Worm (Caenorhabditis elegans): Measurements from ENCODE around the gene abu-10.
A peak's percentile ranks its signal among the peaks of the same experiment; 100 is the strongest.

abu-10 gene

ce11 chrX:3758399-3758798 is 39.6 kb upstream of the abu-10 start, which contains the start of gene T14G12.12:
Gene T14G12.12, minus strand, starts transcription at chrX:3758499.
- no peak for TF ChIP-seq dpl-1 (GFP tag; optimal IDR thresholded peaks at IDR 0.05)

- TF ChIP-seq nhr-25 (tag; optimal IDR thresholded peaks at IDR 0.05; ENCODE audit: borderline replicate concordance, insufficient read depth) (no peak), gei-8 (GFP tag; optimal IDR thresholded peaks at IDR 0.05) (no peak), ceh-20 (GFP tag; IDR thresholded peaks at IDR 0.05) (no peak), T20F7.1 (GFP tag; optimal IDR thresholded peaks at IDR 0.05) (no peak), ZK337.2 (GFP tag; IDR thresholded peaks at IDR 0.05) (no peak), hmg-1.1 (GFP tag; IDR thresholded peaks at IDR 0.05) (no peak), nhr-237 (tag; optimal IDR thresholded peaks at IDR 0.05) (no peak), daf-8 (GFP tag; IDR thresholded peaks at IDR 0.05) (no peak), set-16 (GFP tag; IDR thresholded peaks at IDR 0.05) (no peak), ztf-7 (tag; optimal IDR thresholded peaks at IDR 0.05) (no peak), mdl-1 (tag; optimal IDR thresholded peaks at IDR 0.05) (no peak), lsy-2 (tag; optimal IDR thresholded peaks at IDR 0.05) (no peak), fkh-10 (GFP tag; optimal IDR thresholded peaks at IDR 0.05) (no peak), dmd-8 (GFP tag; IDR thresholded peaks at IDR 0.05) (no peak), attf-4 (tag; optimal IDR thresholded peaks at IDR 0.05) (no peak), D1046.2 (GFP tag; IDR thresholded peaks at IDR 0.05) (no peak), php-3 (GFP tag; IDR thresholded peaks at IDR 0.05) (no peak)
These were observed 38.6 kb upstream of the abu-10 start, which contains the start of gene T14G12.6 for ce11 chrX:3759345-3759744. Gene T14G12.6, minus strand, starts transcription at chrX:3759445.

ce11 chrX:3759820-3760219 is 38.2 kb upstream of the abu-10 start:
- TF ChIP-seq mxl-2 (GFP tag; conservative IDR thresholded peaks at IDR 0.05) (0 out of 2 replicates have a peak, but pooled peaks have one; percentile 16), D1046.2 (GFP tag; IDR thresholded peaks at IDR 0.05) (0 out of 2 replicates have a peak, but pooled peaks have one; percentile 34), unc-62 (GFP tag; optimal IDR thresholded peaks at IDR 0.05 in 1 of 2) (no peak), unc-62 (tag; optimal IDR thresholded peaks at IDR 0.05) (no peak)

ce11 chrX:3762410-3762809 is 35.6 kb upstream of the abu-10 start, which contains the start of gene T14G12.11:
Gene T14G12.11, minus strand, starts transcription at chrX:3762547.
- TF ChIP-seq aha-1 (tag) (peak; percentile 91), nhr-11 (tag; optimal IDR thresholded peaks at IDR 0.05) (no peak), lin-39 (tag; optimal IDR thresholded peaks at IDR 0.05) (no peak), F26F4.8 (GFP tag; conservative IDR thresholded peaks at IDR 0.05) (no peak), nhr-48 (tag; optimal IDR thresholded peaks at IDR 0.05) (no peak), ceh-32 (tag; optimal IDR thresholded peaks at IDR 0.05; ENCODE audit: poor library complexity) (no peak)

- TF ChIP-seq F44E2.7 (GFP tag; IDR thresholded peaks at IDR 0.05), result no peak
- no peak for TF ChIP-seq mxl-3 (GFP tag; optimal IDR thresholded peaks at IDR 0.05)
- no peak for TF ChIP-seq lin-38 (GFP tag; IDR thresholded peaks at IDR 0.05)
- TF ChIP-seq egl-43 (GFP tag; IDR thresholded peaks at IDR 0.05), result no peak
- no peak for TF ChIP-seq lin-1 (GFP tag; IDR thresholded peaks at IDR 0.05)
- TF ChIP-seq lin-15B (tag; optimal IDR thresholded peaks at IDR 0.05), result no peak
- TF ChIP-seq mxl-2 (GFP tag; conservative IDR thresholded peaks at IDR 0.05), result no peak
- TF ChIP-seq ceh-62 (tag; optimal IDR thresholded peaks at IDR 0.05), result no peak
- TF ChIP-seq nhr-102 (tag; optimal IDR thresholded peaks at IDR 0.05), result no peak
- no peak for TF ChIP-seq D1046.2 (GFP tag; IDR thresholded peaks at IDR 0.05)
- TF ChIP-seq ceh-28 (tag; optimal IDR thresholded peaks at IDR 0.05), result no peak
- no peak for TF ChIP-seq T20F7.1 (GFP tag; optimal IDR thresholded peaks at IDR 0.05)
- no peak for TF ChIP-seq madf-9 (GFP tag; conservative IDR thresholded peaks at IDR 0.05)
- no peak for TF ChIP-seq arid-1 (GFP tag; conservative IDR thresholded peaks at IDR 0.05)
- no peak for TF ChIP-seq set-16 (GFP tag; IDR thresholded peaks at IDR 0.05)
- no peak for TF ChIP-seq nhr-41 (GFP tag; IDR thresholded peaks at IDR 0.05)
- no peak for TF ChIP-seq ctbp-1 (GFP tag; IDR thresholded peaks at IDR 0.05)
- TF ChIP-seq pqm-1 (tag; optimal IDR thresholded peaks at IDR 0.05), result no peak
- no peak for TF ChIP-seq nhr-111 (GFP tag; optimal IDR thresholded peaks at IDR 0.05)
These were observed 33.7 kb upstream of the abu-10 start, which contains the start of gene F47B7.3 for ce11 chrX:3764295-3764694. Gene F47B7.3, minus strand, starts transcription at chrX:3764395.
